Worm (Caenorhabditis elegans) whole organism, late embryonic: ENCODE results near the gene che-12.

Experiments
- ceh-9 ChIP-seq: sonication (generic microtip); optimal IDR thresholded peaks from 2 replicates; lab custom pipeline; 2016; ENCODE audit warnings: mild to moderate bottlenecking, missing genetic modification characterization, inconsistent platforms, missing compliant biosample characterization
- elt-2 ChIP-seq: sonication (generic microtip); optimal IDR thresholded peaks from 2 replicates; lab custom pipeline; 2016; ENCODE audit warnings: missing genetic modification reagents, missing genetic modification characterization, missing compliant biosample characterization
- fkh-10 ChIP-seq: fragments of 150-350 bp; optimal IDR thresholded peaks from 2 replicates; lab custom pipeline; 2014; ENCODE audit warnings: missing biosample characterization, missing genetic modification reagents, missing genetic modification characterization
- hlh-30 ChIP-seq: sonication (generic microtip); optimal IDR thresholded peaks from 2 replicates; lab custom pipeline; 2017; ENCODE audit warnings: antibody characterized with exemption, missing genetic modification characterization, missing compliant biosample characterization; ENCODE audit not compliant: insufficient read depth
- hlh-8 ChIP-seq: sonication (generic microtip); optimal IDR thresholded peaks from 2 replicates; lab custom pipeline; 2016; ENCODE audit warnings: missing genotype, missing genetic modification characterization, missing compliant biosample characterization
- nhr-11 ChIP-seq: fragments of 150-350 bp; optimal IDR thresholded peaks from 2 replicates; lab custom pipeline; 2014; ENCODE audit warnings: missing biosample characterization, missing genetic modification characterization
- sox-4 ChIP-seq: sonication (generic microtip); optimal IDR thresholded peaks from 2 replicates; lab custom pipeline; 2017; ENCODE audit warnings: mild to moderate bottlenecking, missing genetic modification characterization, inconsistent platforms, missing compliant biosample characterization
- unc-55 ChIP-seq: sonication (generic microtip); optimal IDR thresholded peaks from 2 replicates; lab custom pipeline; 2017; ENCODE audit warnings: missing biosample characterization, missing genetic modification reagents, missing genetic modification characterization

DNA sequence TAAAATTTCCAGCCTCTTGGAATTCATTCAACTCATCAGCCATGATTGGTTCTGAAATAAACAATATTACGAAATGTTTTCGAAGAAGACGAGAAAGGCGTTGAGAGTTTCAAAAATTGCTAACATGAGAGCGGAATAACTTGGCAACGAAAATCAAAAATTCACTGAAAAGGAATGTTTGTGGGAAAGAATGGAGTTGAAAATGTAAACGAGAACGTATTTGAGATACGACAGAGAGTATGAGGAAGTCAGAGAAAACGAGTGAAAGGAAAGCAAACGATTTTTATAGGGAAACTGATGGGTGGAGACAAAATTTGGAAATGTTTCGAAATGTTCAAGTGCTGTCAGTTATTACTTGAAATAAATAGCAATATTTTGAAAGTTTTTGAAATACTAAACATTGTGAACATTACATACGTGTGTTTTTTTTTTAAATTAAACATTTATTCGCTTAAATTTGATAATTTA lies 52.1 kb downstream of the che-12 start, which contains the start of gene rop-1:
- TF ChIP-seq elt-2 = no peak
- no peak for TF ChIP-seq ceh-9 (tag; lab: Kevin White, UChicago)
- no peak for TF ChIP-seq nhr-11 (tag; lab: Kevin White, UChicago)
- TF ChIP-seq sox-4 (tag; lab: Kevin White, UChicago) = no peak
- no peak for TF ChIP-seq hlh-8
- TF ChIP-seq fkh-10 (GFP tag; lab: Kevin White, UChicago) = no peak
- TF ChIP-seq hlh-30 (tag; lab: Kevin White, UChicago) = no peak
- TF ChIP-seq unc-55 (GFP tag; lab: Kevin White, UChicago) = no peak
